5 worm cellular contexts compared by ENCODE assay signal in genomic region chrIV:7789521-7789949, ce11.
TF ChIP-seq lines count a peak whose summit lies in the region.

TSS of gene imp-3 (minus strand) at chrIV:7789613.

TF ChIP-seq in whole organism, L1 larva, 84 proteins besides CTCF, POLR2A, EP300 and RAD21 (continued from another document):
- TF ChIP-seq elt-2 (tag; optimal IDR thresholded peaks at IDR 0.05; lab: Kevin White, UChicago) = peak; percentile 6
- 0 out of 2 replicates have a peak, but pooled peaks have one; percentile 11 for TF ChIP-seq nhr-19 (GFP tag; conservative IDR thresholded peaks at IDR 0.05; lab: Robert Waterston, UW)
- TF ChIP-seq vab-15 (tag; optimal IDR thresholded peaks at IDR 0.05; lab: Kevin White, UChicago) = no peak
- no peak for TF ChIP-seq nhr-28 (tag; optimal IDR thresholded peaks at IDR 0.05; lab: Kevin White, UChicago)
- TF ChIP-seq ceh-82 (tag; optimal IDR thresholded peaks at IDR 0.05; lab: Kevin White, UChicago) = no peak
- TF ChIP-seq dpl-1 (GFP tag; optimal IDR thresholded peaks at IDR 0.05; lab: Kevin White, UChicago) = peak in 2 of 3 experiments; percentile 31 to 41
- TF ChIP-seq ama-1 (optimal IDR thresholded peaks at IDR 0.05; lab: Kevin White, UChicago) = peak; percentile 93
- TF ChIP-seq nhr-85 (tag; lab: Kevin White, UChicago) = peak; percentile 40
- TF ChIP-seq mab-9 (GFP tag; IDR thresholded peaks at IDR 0.05; lab: Robert Waterston, UW) = no peak
- no peak for TF ChIP-seq zag-1 (tag; optimal IDR thresholded peaks at IDR 0.05; lab: Kevin White, UChicago)
- peak; percentile 36 for TF ChIP-seq ztf-4 (tag; optimal IDR thresholded peaks at IDR 0.05; lab: Kevin White, UChicago)
- TF ChIP-seq tbx-2 (tag; optimal IDR thresholded peaks at IDR 0.05; lab: Kevin White, UChicago) = peak; percentile 37
- no peak for TF ChIP-seq swsn-7 (tag; optimal IDR thresholded peaks at IDR 0.05; lab: Kevin White, UChicago)
- TF ChIP-seq tlp-1 (tag; optimal IDR thresholded peaks at IDR 0.05; lab: Kevin White, UChicago) = no peak
- TF ChIP-seq nhr-90 (tag; optimal IDR thresholded peaks at IDR 0.05; lab: Kevin White, UChicago; ENCODE audit: poor library complexity) = peak; percentile 58
- TF ChIP-seq fkh-4 (tag; optimal IDR thresholded peaks at IDR 0.05; lab: Kevin White, UChicago; ENCODE audit: borderline replicate concordance) = no peak
TF ChIP-seq in whole organism, L1 larva: peak in this region for 27.

TF ChIP-seq in whole organism, L2 larva, 48 proteins besides CTCF, POLR2A, EP300 and RAD21 (continued from another document):
- TF ChIP-seq unc-62 (GFP tag; optimal IDR thresholded peaks at IDR 0.05; lab: Kevin White, UChicago) (no peak), unc-55 (GFP tag; optimal IDR thresholded peaks at IDR 0.05; lab: Kevin White, UChicago) (peak; percentile 25), ztf-11 (tag; optimal IDR thresholded peaks at IDR 0.05; lab: Kevin White, UChicago) (no peak), nhr-77 (tag; optimal IDR thresholded peaks at IDR 0.05; lab: Kevin White, UChicago) (no peak), F13H6.1 (tag; optimal IDR thresholded peaks at IDR 0.05; lab: Kevin White, UChicago) (peak; percentile 57), lin-39 (tag; optimal IDR thresholded peaks at IDR 0.05; lab: Kevin White, UChicago) (no peak), lin-11 (tag; optimal IDR thresholded peaks at IDR 0.05; lab: Kevin White, UChicago) (no peak), R02D3.7 (tag; optimal IDR thresholded peaks at IDR 0.05; lab: Kevin White, UChicago) (no peak), alr-1 (tag; optimal IDR thresholded peaks at IDR 0.05; lab: Kevin White, UChicago) (no peak)

TF ChIP-seq in whole organism, L3 larva, 47 proteins besides CTCF, POLR2A, EP300 and RAD21 (continued from another document):
- TF ChIP-seq ceh-28 (tag; optimal IDR thresholded peaks at IDR 0.05; lab: Kevin White, UChicago) (no peak), nhr-28 (tag; optimal IDR thresholded peaks at IDR 0.05; lab: Kevin White, UChicago) (no peak), ceh-16 (tag; optimal IDR thresholded peaks at IDR 0.05; lab: Kevin White, UChicago) (no peak), nfya-1 (tag; optimal IDR thresholded peaks at IDR 0.05; lab: Kevin White, UChicago; ENCODE audit: insufficient read depth) (peak; percentile 66)

TF ChIP-seq in whole organism, L4 larva, 104 proteins besides CTCF, POLR2A, EP300 and RAD21 (continued from another document):
- peak; percentile 74 for TF ChIP-seq tra-1 (GFP tag; IDR thresholded peaks at IDR 0.05; lab: Robert Waterston, UW)
- peak; percentile 30 to 83 for TF ChIP-seq lsy-2 (tag; optimal IDR thresholded peaks at IDR 0.05; lab: Kevin White, UChicago)
- TF ChIP-seq snpc-4 (tag; optimal IDR thresholded peaks at IDR 0.05; lab: Kevin White, UChicago) = no peak
- TF ChIP-seq Y48G9A.11 (GFP tag; IDR thresholded peaks at IDR 0.05; lab: Robert Waterston, UW) = peak; percentile 64
- TF ChIP-seq egl-43 (GFP tag; IDR thresholded peaks at IDR 0.05; lab: Robert Waterston, UW) = 0 out of 2 replicates have a peak, but pooled peaks have one; percentile 27
- no peak for TF ChIP-seq zfp-2 (tag; optimal IDR thresholded peaks at IDR 0.05; lab: Kevin White, UChicago)
- TF ChIP-seq pqm-1 (tag; optimal IDR thresholded peaks at IDR 0.05; lab: Kevin White, UChicago) = no peak
- peak; percentile 74 for TF ChIP-seq Y5F2A.4 (GFP tag; optimal IDR thresholded peaks at IDR 0.05; lab: Kevin White, UChicago)
- TF ChIP-seq pha-4 (GFP tag; IDR thresholded peaks at IDR 0.05; lab: Robert Waterston, UW) = peak; percentile 71; the same call in 1 of the 2 replicates
- peak; percentile 49 for TF ChIP-seq pha-4 (tag; optimal IDR thresholded peaks at IDR 0.05; lab: Kevin White, UChicago)
- TF ChIP-seq daf-12 (tag; optimal IDR thresholded peaks at IDR 0.05; lab: Kevin White, UChicago) = no peak
- no peak for TF ChIP-seq dmd-8 (GFP tag; IDR thresholded peaks at IDR 0.05; lab: Robert Waterston, UW)
- no peak for TF ChIP-seq vab-7 (GFP tag; IDR thresholded peaks at IDR 0.05; lab: Robert Waterston, UW)
- no peak for TF ChIP-seq tag-97 (GFP tag; IDR thresholded peaks at IDR 0.05; lab: Robert Waterston, UW)
- peak; percentile 63; the same call in 1 of the 2 replicates for TF ChIP-seq hmg-1.1 (GFP tag; IDR thresholded peaks at IDR 0.05; lab: Robert Waterston, UW)
- no peak for TF ChIP-seq nhr-48 (tag; optimal IDR thresholded peaks at IDR 0.05; lab: Kevin White, UChicago)
- peak; percentile 21 for TF ChIP-seq nhr-6 (tag; optimal IDR thresholded peaks at IDR 0.05; lab: Kevin White, UChicago)
- TF ChIP-seq dve-1 (tag; optimal IDR thresholded peaks at IDR 0.05; lab: Kevin White, UChicago; ENCODE audit: insufficient read depth) = peak; percentile 62
- no peak for TF ChIP-seq fkh-10 (GFP tag; optimal IDR thresholded peaks at IDR 0.05; lab: Kevin White, UChicago)
- no peak for TF ChIP-seq ZK546.5 (tag; optimal IDR thresholded peaks at IDR 0.05; lab: Kevin White, UChicago)
- TF ChIP-seq spr-1 (tag; optimal IDR thresholded peaks at IDR 0.05; lab: Kevin White, UChicago) = peak; percentile 18
- TF ChIP-seq hlh-30 (tag; optimal IDR thresholded peaks at IDR 0.05; lab: Kevin White, UChicago; ENCODE audit: insufficient read depth) = peak; percentile 81
- no peak for TF ChIP-seq skn-1 (tag; optimal IDR thresholded peaks at IDR 0.05; lab: Kevin White, UChicago)
- TF ChIP-seq madf-5 (GFP tag; IDR thresholded peaks at IDR 0.05; lab: Robert Waterston, UW) = peak in 1 of 2 experiments; percentile 76; a peak in 2 of 4 replicates
- TF ChIP-seq mes-2 (tag; optimal IDR thresholded peaks at IDR 0.05; lab: Kevin White, UChicago; ENCODE audit: poor library complexity, severe bottlenecking) = peak; percentile 52
- TF ChIP-seq lin-38 (GFP tag; IDR thresholded peaks at IDR 0.05; lab: Robert Waterston, UW) = peak; percentile 77
- TF ChIP-seq arid-1 (GFP tag; conservative IDR thresholded peaks at IDR 0.05; lab: Robert Waterston, UW) = peak; percentile 65; the same call in 1 of the 2 replicates
- TF ChIP-seq nhr-10 (tag; optimal IDR thresholded peaks at IDR 0.05; lab: Kevin White, UChicago) = peak; percentile 15
- TF ChIP-seq saeg-2 (GFP tag; IDR thresholded peaks at IDR 0.05; lab: Robert Waterston, UW) = no peak
- TF ChIP-seq Y105C5A.15 (GFP tag; IDR thresholded peaks at IDR 0.05; lab: Robert Waterston, UW) = peak; percentile 66; the same call in 1 of the 2 replicates
- peak; percentile 11 for TF ChIP-seq spr-3 (GFP tag; optimal IDR thresholded peaks at IDR 0.05; lab: Kevin White, UChicago)
- no peak for TF ChIP-seq F26F4.8 (GFP tag; conservative IDR thresholded peaks at IDR 0.05; lab: Robert Waterston, UW)
- peak; percentile 46; the same call in 1 of the 2 replicates for TF ChIP-seq mxl-2 (GFP tag; conservative IDR thresholded peaks at IDR 0.05; lab: Robert Waterston, UW)
- TF ChIP-seq ctbp-1 (GFP tag; IDR thresholded peaks at IDR 0.05; lab: Robert Waterston, UW) = peak; percentile 22; the same call in 1 of the 2 replicates
- peak in 1 of 2 experiments; percentile 12 for TF ChIP-seq unc-62 (GFP tag; optimal IDR thresholded peaks at IDR 0.05 in 1 of 2; lab: Kevin White, UChicago)
- TF ChIP-seq unc-62 (tag; optimal IDR thresholded peaks at IDR 0.05; lab: Kevin White, UChicago) = no peak

TF ChIP-seq in whole organism, young adult, 124 proteins besides CTCF, POLR2A, EP300 and RAD21 (continued from another document):
- TF ChIP-seq lsy-27 (tag; optimal IDR thresholded peaks at IDR 0.05; lab: Kevin White, UChicago; ENCODE audit: borderline replicate concordance, insufficient read depth) (no peak), ZK185.1 (tag; optimal IDR thresholded peaks at IDR 0.05; lab: Kevin White, UChicago; ENCODE audit: poor library complexity, severe bottlenecking) (peak; percentile 12), rpc-1 (optimal IDR thresholded peaks at IDR 0.05; lab: Kevin White, UChicago) (no peak), rpc-1 (tag; optimal IDR thresholded peaks at IDR 0.05; lab: Kevin White, UChicago) (no peak), egl-44 (GFP tag; IDR thresholded peaks at IDR 0.05; lab: Robert Waterston, UW) (0 out of 2 replicates have a peak, but pooled peaks have one; percentile 48), him-1 (tag; optimal IDR thresholded peaks at IDR 0.05; lab: Kevin White, UChicago) (no peak), B0035.1 (tag; optimal IDR thresholded peaks at IDR 0.05; lab: Kevin White, UChicago) (no peak), ztf-28 (GFP tag; IDR thresholded peaks at IDR 0.05; lab: Robert Waterston, UW) (0 out of 2 replicates have a peak, but pooled peaks have one; percentile 35), lir-1 (GFP tag; conservative IDR thresholded peaks at IDR 0.05; lab: Robert Waterston, UW) (0 out of 2 replicates have a peak, but pooled peaks have one; percentile 22), attf-3 (GFP tag; conservative IDR thresholded peaks at IDR 0.05; lab: Robert Waterston, UW) (0 out of 2 replicates have a peak, but pooled peaks have one; percentile 27), ceh-91 (GFP tag; IDR thresholded peaks at IDR 0.05; lab: Robert Waterston, UW) (peak; percentile 15; the same call in 1 of the 2 replicates), attf-6 (GFP tag; IDR thresholded peaks at IDR 0.05; lab: Robert Waterston, UW) (no peak; the same call in 1 of the 2 replicates), ceh-58 (GFP tag; IDR thresholded peaks at IDR 0.05; lab: Robert Waterston, UW) (0 out of 2 replicates have a peak, but pooled peaks have one; percentile 10), madf-3 (GFP tag; IDR thresholded peaks at IDR 0.05; lab: Robert Waterston, UW) (0 out of 2 replicates have a peak, but pooled peaks have one; percentile 40), somi-1 (GFP tag; optimal IDR thresholded peaks at IDR 0.05; lab: Kevin White, UChicago) (no peak), snpc-1.1 (tag; optimal IDR thresholded peaks at IDR 0.05; lab: Kevin White, UChicago; ENCODE audit: insufficient read depth) (peak; percentile 19), sea-2 (GFP tag; IDR thresholded peaks at IDR 0.05; lab: Robert Waterston, UW) (no peak), cebp-1 (GFP tag; IDR thresholded peaks at IDR 0.05; lab: Robert Waterston, UW) (no peak), cebp-1 (tag; optimal IDR thresholded peaks at IDR 0.05; lab: Kevin White, UChicago) (peak; percentile 76), D2030.7 (GFP tag; IDR thresholded peaks at IDR 0.05; lab: Robert Waterston, UW) (no peak), attf-5 (GFP tag; optimal IDR thresholded peaks at IDR 0.05; lab: Kevin White, UChicago) (peak; percentile 74), repo-1 (tag; optimal IDR thresholded peaks at IDR 0.05; lab: Kevin White, UChicago) (peak; percentile 56), C06A6.2 (GFP tag; conservative IDR thresholded peaks at IDR 0.05; lab: Robert Waterston, UW) (no peak), F57A8.1 (GFP tag; optimal IDR thresholded peaks at IDR 0.05; lab: Kevin White, UChicago) (no peak), chd-7 (tag; optimal IDR thresholded peaks at IDR 0.05; lab: Kevin White, UChicago) (peak; percentile 75), hlh-26 (GFP tag; conservative IDR thresholded peaks at IDR 0.05; lab: Robert Waterston, UW) (no peak), K12H6.12 (tag; optimal IDR thresholded peaks at IDR 0.05; lab: Kevin White, UChicago) (peak; percentile 51), nfya-2 (GFP tag; IDR thresholded peaks at IDR 0.05; lab: Robert Waterston, UW) (no peak), Y79H2A.3 (GFP tag; conservative IDR thresholded peaks at IDR 0.05; lab: Robert Waterston, UW) (peak; percentile 81), aptf-2 (GFP tag; conservative IDR thresholded peaks at IDR 0.05; lab: Robert Waterston, UW) (no peak), ceh-27 (GFP tag; optimal IDR thresholded peaks at IDR 0.05; lab: Kevin White, UChicago) (peak; percentile 7), madf-10 (tag; optimal IDR thresholded peaks at IDR 0.05; lab: Kevin White, UChicago) (peak; percentile 45), snpc-4 (GFP tag; optimal IDR thresholded peaks at IDR 0.05; lab: Kevin White, UChicago) (no peak), snpc-4 (tag; optimal IDR thresholded peaks at IDR 0.05; lab: Kevin White, UChicago) (peak in 2 of 4 experiments; percentile 27 to 44), tbx-9 (tag; optimal IDR thresholded peaks at IDR 0.05; lab: Kevin White, UChicago; ENCODE audit: borderline replicate concordance) (peak; percentile 64), C17E4.6 (GFP tag; IDR thresholded peaks at IDR 0.05; lab: Robert Waterston, UW) (peak; percentile 54; the same call in 1 of the 2 replicates), hmg-20 (GFP tag; IDR thresholded peaks at IDR 0.05; lab: Robert Waterston, UW) (0 out of 2 replicates have a peak, but pooled peaks have one; percentile 46), pbrm-1 (GFP tag; IDR thresholded peaks at IDR 0.05; lab: Robert Waterston, UW) (peak; percentile 62), die-1 (tag; optimal IDR thresholded peaks at IDR 0.05; lab: Kevin White, UChicago) (no peak), pha-4 (tag; optimal IDR thresholded peaks at IDR 0.05; lab: Kevin White, UChicago) (peak; percentile 71), nhr-179 (tag; optimal IDR thresholded peaks at IDR 0.05; lab: Kevin White, UChicago) (no peak), atf-7 (tag; optimal IDR thresholded peaks at IDR 0.05; lab: Kevin White, UChicago) (peak; percentile 79), F55B11.4 (tag; optimal IDR thresholded peaks at IDR 0.05; lab: Kevin White, UChicago; ENCODE audit: borderline replicate concordance, insufficient read depth) (no peak), mxl-1 (tag; optimal IDR thresholded peaks at IDR 0.05; lab: Kevin White, UChicago) (no peak), snpc-3.4 (tag; optimal IDR thresholded peaks at IDR 0.05; lab: Kevin White, UChicago) (peak; percentile 22), Y95B8A.8 (GFP tag; IDR thresholded peaks at IDR 0.05; lab: Robert Waterston, UW) (peak; percentile 66; the same call in 1 of the 2 replicates), B0019.2 (GFP tag; conservative IDR thresholded peaks at IDR 0.05; lab: Robert Waterston, UW) (no peak), hlh-12 (tag; optimal IDR thresholded peaks at IDR 0.05; lab: Kevin White, UChicago) (no peak), F57C9.4 (tag; optimal IDR thresholded peaks at IDR 0.05; lab: Kevin White, UChicago) (peak; percentile 53), T07F8.4 (tag; optimal IDR thresholded peaks at IDR 0.05; lab: Kevin White, UChicago) (no peak), Y53F4B.3 (GFP tag; IDR thresholded peaks at IDR 0.05; lab: Robert Waterston, UW) (no peak), nhr-27 (tag; optimal IDR thresholded peaks at IDR 0.05; lab: Kevin White, UChicago) (no peak), hmg-1.2 (GFP tag; IDR thresholded peaks at IDR 0.05; lab: Robert Waterston, UW) (no peak; the same call in 1 of the 2 replicates), nfya-1 (tag; optimal IDR thresholded peaks at IDR 0.05; lab: Kevin White, UChicago; ENCODE audit: borderline replicate concordance, insufficient read depth) (no peak), tlf-1 (GFP tag; optimal IDR thresholded peaks at IDR 0.05; lab: Kevin White, UChicago) (peak; percentile 53), dpl-1 (GFP tag; optimal IDR thresholded peaks at IDR 0.05; lab: Kevin White, UChicago) (no peak), ztf-25 (GFP tag; IDR thresholded peaks at IDR 0.05; lab: Robert Waterston, UW) (0 out of 2 replicates have a peak, but pooled peaks have one; percentile 66), lin-54 (GFP tag; optimal IDR thresholded peaks at IDR 0.05; lab: Kevin White, UChicago) (peak; percentile 43), madf-6 (GFP tag; IDR thresholded peaks at IDR 0.05; lab: Robert Waterston, UW) (peak; percentile 72), tbp1 (GFP tag; optimal IDR thresholded peaks at IDR 0.05; lab: Kevin White, UChicago) (peak; percentile 60), bed-1 (GFP tag; IDR thresholded peaks at IDR 0.05; lab: Robert Waterston, UW) (no peak), ceh-79 (tag; optimal IDR thresholded peaks at IDR 0.05; lab: Kevin White, UChicago) (peak; percentile 49), rcor-1 (GFP tag; IDR thresholded peaks at IDR 0.05; lab: Robert Waterston, UW) (peak; percentile 46; the same call in 1 of the 2 replicates), nfyb-1 (GFP tag; IDR thresholded peaks at IDR 0.05; lab: Robert Waterston, UW) (peak; percentile 69), xnd-1 (tag; optimal IDR thresholded peaks at IDR 0.05; lab: Kevin White, UChicago) (peak; percentile 23), cebp-2 (GFP tag; IDR thresholded peaks at IDR 0.05; lab: Robert Waterston, UW) (no peak), F39B2.1 (GFP tag; IDR thresholded peaks at IDR 0.05; lab: Robert Waterston, UW) (peak; percentile 61; the same call in 1 of the 2 replicates)
